Fruit fly (Drosophila melanogaster): ENCODE measurements around the gene Elp1.

Elp1 gene

DNA sequence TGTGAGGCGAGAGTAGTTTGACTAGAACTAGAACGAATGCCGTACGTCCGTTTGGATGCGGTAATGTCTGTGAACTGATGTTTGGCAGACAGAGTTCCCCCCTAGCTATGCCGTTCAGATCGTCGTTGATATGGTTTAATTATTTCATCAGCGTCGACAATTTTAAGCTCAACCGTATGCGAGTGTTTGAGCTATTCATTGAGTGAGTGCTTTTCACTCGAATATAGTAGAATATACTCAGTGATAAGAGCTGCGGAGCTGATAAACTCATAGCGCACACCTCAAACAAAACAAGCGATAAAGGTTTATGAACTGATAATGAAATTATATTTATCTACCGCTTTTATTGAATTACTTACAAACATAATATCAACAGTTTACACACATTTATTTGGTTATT lies 37.3 kb downstream of the Elp1 start, which contains the start of gene CG6834 (continued):
- TF ChIP-seq E2f1 (GFP tag; IDR thresholded peaks at IDR 0.05) (no peak), CG14441 (GFP tag; IDR thresholded peaks at IDR 0.05) (no peak), Oaz (GFP tag; IDR thresholded peaks at IDR 0.05) (no peak), CTCF (GFP tag; optimal IDR thresholded peaks at IDR 0.05) (no peak), CG7556 (GFP tag; optimal IDR thresholded peaks at IDR 0.05) (no peak), Atf6 (GFP tag; IDR thresholded peaks at IDR 0.05) (no peak), CG17912 (GFP tag; optimal IDR thresholded peaks at IDR 0.05) (no peak), Sin3A (optimal IDR thresholded peaks at IDR 0.05) (no peak), odd (GFP tag; optimal IDR thresholded peaks at IDR 0.05) (peak; percentile 54), Scr (GFP tag; IDR thresholded peaks at IDR 0.05; ENCODE audit: partially characterized antibody) (no peak), CG16863 (GFP tag; optimal IDR thresholded peaks at IDR 0.05) (no peak), klu (GFP tag; IDR thresholded peaks at IDR 0.05) (no peak), prd (optimal IDR thresholded peaks at IDR 0.05) (no peak), prd (GFP tag; IDR thresholded peaks at IDR 0.05) (no peak), slbo (GFP tag; IDR thresholded peaks at IDR 0.05) (no peak), CG5245 (GFP tag; optimal IDR thresholded peaks at IDR 0.05) (no peak), NFAT (GFP tag; IDR thresholded peaks at IDR 0.05) (no peak), CG11723 (GFP tag; optimal IDR thresholded peaks at IDR 0.05) (peak; percentile 15), CG11504 (tag; optimal IDR thresholded peaks at IDR 0.05) (no peak), tin (GFP tag; optimal IDR thresholded peaks at IDR 0.05) (no peak), BEAF-32 (GFP tag; optimal IDR thresholded peaks at IDR 0.05) (no peak), ato (GFP tag; IDR thresholded peaks at IDR 0.05; ENCODE audit: partially characterized antibody) (no peak), tap (tag; optimal IDR thresholded peaks at IDR 0.05) (no peak), MESR4 (GFP tag; optimal IDR thresholded peaks at IDR 0.05) (no peak), Meics (GFP tag; optimal IDR thresholded peaks at IDR 0.05) (no peak), Hr51 (GFP tag; optimal IDR thresholded peaks at IDR 0.05) (no peak), Lim3 (GFP tag; IDR thresholded peaks at IDR 0.05) (no peak), CG7372 (GFP tag; IDR thresholded peaks at IDR 0.05) (no peak), jing (GFP tag; optimal IDR thresholded peaks at IDR 0.05) (no peak), dati (GFP tag; IDR thresholded peaks at IDR 0.05) (no peak), CG8924 (tag; optimal IDR thresholded peaks at IDR 0.05) (no peak), CG15696 (tag; optimal IDR thresholded peaks at IDR 0.05) (no peak)

DNA sequence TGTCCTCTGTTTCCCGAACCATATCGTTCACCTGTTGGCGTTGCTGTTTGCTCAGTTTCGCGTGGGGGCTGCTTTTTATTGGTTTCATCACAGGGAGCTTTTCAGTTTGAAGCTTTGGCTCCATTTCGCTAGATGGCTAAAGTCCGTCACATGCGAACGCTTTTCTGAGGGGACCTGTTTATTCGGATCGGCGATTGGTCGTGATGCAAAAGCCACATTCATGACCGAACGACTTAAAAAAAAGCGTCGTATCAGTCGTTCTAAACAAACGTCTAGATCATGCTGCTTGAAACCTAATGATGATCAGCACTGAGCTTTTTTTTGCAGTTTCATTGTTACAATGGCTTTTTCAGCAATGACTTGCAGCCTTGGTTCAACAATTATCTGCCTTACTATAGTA lies 39.1 kb downstream of the Elp1 start, which contains the start of gene CG6908:
Gene CG6908 (minus strand): TSS at position 152 of the 400 bp plus-strand sequence.
- TF ChIP-seq CG18599 (GFP tag; optimal IDR thresholded peaks at IDR 0.05) (peak; percentile 10), Nf-YC (tag; optimal IDR thresholded peaks at IDR 0.05) (peak; percentile 84), Fer3 (tag; optimal IDR thresholded peaks at IDR 0.05) (peak; percentile 27), run (tag; optimal IDR thresholded peaks at IDR 0.05) (no peak), pan (optimal IDR thresholded peaks at IDR 0.05) (no peak), pan (GFP tag; optimal IDR thresholded peaks at IDR 0.05 in 1 of 2, IDR thresholded peaks at IDR 0.05 in 1 of 2) (peak in 1 of 2 experiments; percentile 24), CG15514 (GFP tag; optimal IDR thresholded peaks at IDR 0.05) (peak; percentile 5), sug (tag; optimal IDR thresholded peaks at IDR 0.05) (peak; percentile 99), B-H2 (GFP tag; optimal IDR thresholded peaks at IDR 0.05) (peak; percentile 71), Atf3 (GFP tag; optimal IDR thresholded peaks at IDR 0.05) (no peak), ro (GFP tag; IDR thresholded peaks at IDR 0.05) (no peak), gem (tag; optimal IDR thresholded peaks at IDR 0.05) (no peak), Hmr (GFP tag; optimal IDR thresholded peaks at IDR 0.05) (peak; percentile 7), ftz-f1 (GFP tag; optimal IDR thresholded peaks at IDR 0.05) (peak; percentile 1), Pdp1 (GFP tag; optimal IDR thresholded peaks at IDR 0.05) (peak in 1 of 2 experiments; percentile 46), CHES-1-like (GFP tag; optimal IDR thresholded peaks at IDR 0.05) (peak; percentile 2), her (GFP tag; optimal IDR thresholded peaks at IDR 0.05) (peak; percentile 50), wek (GFP tag; optimal IDR thresholded peaks at IDR 0.05) (no peak), HmgZ (tag; optimal IDR thresholded peaks at IDR 0.05) (peak; percentile 44), CG34376 (GFP tag; optimal IDR thresholded peaks at IDR 0.05) (peak; percentile 46), slbo (GFP tag; IDR thresholded peaks at IDR 0.05) (peak; percentile 33; the same call in 1 of the 2 replicates), onecut (GFP tag; IDR thresholded peaks at IDR 0.05) (no peak), CG11093 (GFP tag; IDR thresholded peaks at IDR 0.05) (no peak)
